Worm (Caenorhabditis elegans) whole organism, L1 larva: ENCODE measurements around the gene lgc-30.

Source experiments
- C34B4.2 ChIP-seq: sonication (generic microtip); optimal IDR thresholded peaks from 2 replicates; lab custom pipeline; 2017; ENCODE audit warnings: mild to moderate bottlenecking, missing genetic modification characterization, missing compliant biosample characterization
- ceh-63 ChIP-seq: fragments of 200-800 bp; sonication (Bioruptor generic); optimal IDR thresholded peaks from 2 replicates; lab custom pipeline; 2018; ENCODE audit warnings: mild to moderate bottlenecking, missing genetic modification characterization, missing compliant biosample characterization
- ceh-8 ChIP-seq: fragments of 200-800 bp; sonication (Bioruptor generic); optimal IDR thresholded peaks from 2 replicates; lab custom pipeline; 2018; ENCODE audit warnings: mild to moderate bottlenecking, missing genetic modification characterization, moderate library complexity, missing compliant biosample characterization
- ceh-90 ChIP-seq: sonication (generic microtip); optimal IDR thresholded peaks from 2 replicates; lab custom pipeline; 2016; ENCODE audit warnings: missing genetic modification characterization, missing compliant biosample characterization
- ces-1 ChIP-seq: fragments of 150-350 bp; optimal IDR thresholded peaks from 2 replicates; lab custom pipeline; 2014; ENCODE audit warnings: missing biosample characterization, missing genetic modification reagents, missing genetic modification characterization
- elt-2 ChIP-seq: sonication (generic microtip); optimal IDR thresholded peaks from 2 replicates; lab custom pipeline; 2016; ENCODE audit warnings: missing genetic modification characterization, mild to moderate bottlenecking, inconsistent platforms, missing compliant biosample characterization, missing genetic modification reagents
- elt-3 ChIP-seq, 6 experiments: fragments of 150-350 bp in 1 of 6; sonication (generic microtip); optimal IDR thresholded peaks; 2 replicates each; lab custom pipeline; 2017 to 2018; ENCODE audit warnings: missing biosample characterization in 6 of 6, missing genetic modification characterization in 6 of 6, inconsistent platforms in 1 of 6
- ets-5 ChIP-seq: fragments of 200-800 bp; sonication (Bioruptor generic); IDR thresholded peaks from 2 replicates; pipeline ENCODE4 v1.3.6; 2022; ENCODE audit warnings: missing genetic modification characterization, missing compliant biosample characterization
- fkh-8 ChIP-seq: sonication (generic microtip); optimal IDR thresholded peaks from 2 replicates; lab custom pipeline; 2016; ENCODE audit warnings: mild to moderate bottlenecking, missing genetic modification characterization, missing compliant biosample characterization
- grh-1 ChIP-seq: fragments of 200-800 bp; sonication (Bioruptor generic); IDR thresholded peaks from 2 replicates; pipeline ENCODE4 v1.3.6; 2022; ENCODE audit warnings: missing genetic modification reagents, missing genetic modification characterization, missing compliant biosample characterization
- hlh-4 ChIP-seq: sonication (generic microtip); optimal IDR thresholded peaks from 2 replicates; lab custom pipeline; 2016; ENCODE audit warnings: mild to moderate bottlenecking, missing genetic modification characterization, missing compliant biosample characterization
- hpl-2 ChIP-seq: fragments of 150-350 bp; optimal IDR thresholded peaks from 2 replicates; lab custom pipeline; 2014; ENCODE audit warnings: missing biosample characterization, missing genetic modification reagents, missing genetic modification characterization
- irx-1 ChIP-seq: sonication (generic microtip); optimal IDR thresholded peaks from 2 replicates; lab custom pipeline; 2016; ENCODE audit warnings: missing genetic modification characterization, missing compliant biosample characterization
- lin-13 ChIP-seq: fragments of 150-350 bp; optimal IDR thresholded peaks from 2 replicates; lab custom pipeline; 2014; ENCODE audit warnings: missing biosample characterization, missing genetic modification reagents, missing genetic modification characterization
- lin-14 ChIP-seq: fragments of 200-800 bp; sonication (Bioruptor generic); optimal IDR thresholded peaks from 2 replicates; lab custom pipeline; 2018; ENCODE audit warnings: mild to moderate bottlenecking, missing genetic modification characterization, moderate library complexity, missing compliant biosample characterization
- lin-35 ChIP-seq, 2 experiments: fragments of 150-350 bp; optimal IDR thresholded peaks; 2 replicates each; lab custom pipeline; 2014; ENCODE audit warnings: missing biosample characterization in 2 of 2, missing genetic modification characterization in 2 of 2, missing genetic modification reagents in 2 of 2
- lsy-2 ChIP-seq, 2 experiments: fragments of 150-350 bp; optimal IDR thresholded peaks; 2 replicates each; lab custom pipeline; 2014; ENCODE audit warnings: missing biosample characterization in 2 of 2, missing genetic modification characterization in 2 of 2
- mef-2 ChIP-seq: fragments of 150-350 bp; optimal IDR thresholded peaks from 2 replicates; lab custom pipeline; 2014; ENCODE audit warnings: missing biosample characterization, missing genetic modification characterization
- nhr-11 ChIP-seq: fragments of 150-350 bp; optimal IDR thresholded peaks from 2 replicates; lab custom pipeline; 2014; ENCODE audit warnings: missing biosample characterization, missing genetic modification characterization
- nhr-12 ChIP-seq: sonication (generic microtip); optimal IDR thresholded peaks from 2 replicates; lab custom pipeline; 2017; ENCODE audit warnings: missing biosample characterization, missing genetic modification characterization
- nhr-19 ChIP-seq: fragments of 200-800 bp; sonication (Bioruptor generic); conservative IDR thresholded peaks from 2 replicates; pipeline ENCODE4 v1.3.6; 2022; ENCODE audit warnings: missing genetic modification characterization, missing compliant biosample characterization
- pag-3 ChIP-seq: sonication (generic microtip); optimal IDR thresholded peaks from 2 replicates; lab custom pipeline; 2017; ENCODE audit warnings: missing genetic modification characterization, mild to moderate bottlenecking, missing compliant biosample characterization, antibody characterized with exemption, borderline replicate concordance; ENCODE audit not compliant: insufficient read depth
- pqm-1 ChIP-seq: sonication (generic microtip); optimal IDR thresholded peaks from 3 replicates; lab custom pipeline; 2017; ENCODE audit warnings: missing biosample characterization, missing genetic modification characterization
- skn-1 ChIP-seq: fragments of 150-350 bp; optimal IDR thresholded peaks from 2 replicates; lab custom pipeline; 2014; ENCODE audit warnings: missing biosample characterization, missing genetic modification characterization
- snpc-4 ChIP-seq: fragments of 150-350 bp; optimal IDR thresholded peaks from 2 replicates; lab custom pipeline; 2014; ENCODE audit warnings: missing biosample characterization, missing genetic modification characterization
- snu-23 ChIP-seq: sonication (generic microtip); optimal IDR thresholded peaks from 2 replicates; lab custom pipeline; 2016; ENCODE audit warnings: missing genetic modification characterization, missing compliant biosample characterization
- sptf-1 ChIP-seq: fragments of 150-350 bp; optimal IDR thresholded peaks from 2 replicates; lab custom pipeline; 2014; ENCODE audit warnings: missing biosample characterization, missing genetic modification characterization
- tlp-1 ChIP-seq: fragments of 150-350 bp; optimal IDR thresholded peaks from 2 replicates; lab custom pipeline; 2014; ENCODE audit warnings: missing biosample characterization, missing genetic modification characterization
- unc-30 ChIP-seq: sonication (generic microtip); optimal IDR thresholded peaks from 2 replicates; lab custom pipeline; 2017; ENCODE audit warnings: missing biosample characterization, missing genetic modification characterization
- unc-62 ChIP-seq: fragments of 150-350 bp; optimal IDR thresholded peaks from 2 replicates; lab custom pipeline; 2014; ENCODE audit warnings: missing biosample characterization, missing genetic modification reagents, missing genetic modification characterization
- unc-86 ChIP-seq: sonication (generic microtip); optimal IDR thresholded peaks from 2 replicates; lab custom pipeline; 2016; ENCODE audit warnings: missing genetic modification characterization, missing compliant biosample characterization
- unc-98 ChIP-seq: fragments of 200-800 bp; sonication (Bioruptor generic); IDR thresholded peaks from 2 replicates; pipeline ENCODE4 v1.3.6; 2022; ENCODE audit warnings: missing genetic modification characterization, missing compliant biosample characterization
- vab-15 ChIP-seq: sonication (generic microtip); optimal IDR thresholded peaks from 2 replicates; lab custom pipeline; 2017; ENCODE audit warnings: missing genotype, mild to moderate bottlenecking, missing genetic modification characterization, missing compliant biosample characterization
- xbp-1 ChIP-seq: sonication (generic microtip); optimal IDR thresholded peaks from 2 replicates; lab custom pipeline; 2016; ENCODE audit warnings: missing genetic modification characterization, missing compliant biosample characterization
- ztf-4 ChIP-seq: fragments of 150-350 bp; optimal IDR thresholded peaks from 2 replicates; lab custom pipeline; 2014; ENCODE audit warnings: missing biosample characterization, missing genetic modification characterization

The lgc-30 gene

DNA sequence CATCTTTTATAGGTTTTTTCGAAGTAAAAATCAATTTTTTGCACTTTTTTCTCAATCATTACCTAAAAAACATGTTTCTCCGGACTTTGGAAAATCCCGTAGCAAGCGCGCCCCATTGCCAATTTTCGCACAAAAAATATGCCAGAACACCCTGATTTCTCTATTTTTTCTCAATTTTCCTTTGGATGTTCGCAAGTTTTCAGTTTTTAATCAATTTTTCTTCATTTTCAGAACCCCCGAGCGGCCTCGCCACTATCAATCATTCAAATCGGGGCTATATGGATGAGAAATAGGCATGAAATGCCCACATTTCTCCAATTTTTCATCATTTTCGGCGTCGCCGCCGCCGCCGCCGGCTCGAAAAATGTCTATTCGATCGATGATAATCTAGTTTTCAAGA lies 34.5 kb downstream of the lgc-30 start, which contains the start of gene plx-1:
TSS of gene plx-1 (plus strand) at position 301 of the 400 bp plus-strand sequence.
- TF ChIP-seq lsy-2 (tag; optimal IDR thresholded peaks at IDR 0.05; lab: Kevin White, UChicago) = no peak
- no peak for TF ChIP-seq pqm-1
- TF ChIP-seq unc-62 (GFP tag; lab: Kevin White, UChicago) = no peak
- no peak for TF ChIP-seq unc-86 (tag; lab: Kevin White, UChicago)
- no peak for TF ChIP-seq elt-3 (tag; optimal IDR thresholded peaks at IDR 0.05; lab: Kevin White, UChicago)
- TF ChIP-seq irx-1 = no peak
- TF ChIP-seq hpl-2 = no peak
- no peak for TF ChIP-seq xbp-1 (tag; lab: Kevin White, UChicago)
- TF ChIP-seq, all 84 proteins: peak for 0

DNA sequence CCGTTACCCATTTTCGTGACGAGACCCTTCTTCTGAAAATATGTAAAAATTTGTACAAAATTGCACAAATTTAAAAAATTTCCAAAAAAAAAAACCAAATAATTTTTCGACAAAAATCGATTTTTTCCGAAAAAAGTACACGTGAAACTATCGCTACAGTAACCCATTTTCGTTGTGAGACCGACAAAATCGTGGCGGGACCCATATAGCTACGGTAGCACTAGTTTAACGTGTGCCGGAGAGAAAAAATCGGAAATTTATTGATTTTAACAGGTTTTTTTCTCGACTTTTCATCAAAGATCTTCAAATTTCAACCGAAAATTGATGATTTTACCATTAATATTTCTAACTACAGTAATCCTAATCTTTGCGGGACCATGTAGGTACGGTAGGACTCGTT lies 35.5 kb downstream of the lgc-30 start:
- TF ChIP-seq hpl-2 (no peak), ceh-8 (GFP tag; lab: Kevin White, UChicago) (no peak), C34B4.2 (tag; lab: Kevin White, UChicago) (no peak), grh-1 (GFP tag; lab: Robert Waterston, UW) (no peak), sptf-1 (tag; lab: Kevin White, UChicago) (no peak), nhr-19 (GFP tag; lab: Robert Waterston, UW) (no peak), pag-3 (tag; lab: Kevin White, UChicago) (no peak), lin-14 (GFP tag; lab: Kevin White, UChicago) (no peak), mef-2 (tag; lab: Kevin White, UChicago) (no peak), hlh-4 (tag; lab: Kevin White, UChicago) (no peak), ets-5 (no peak), lin-13 (GFP tag; lab: Kevin White, UChicago) (no peak), tlp-1 (tag; lab: Kevin White, UChicago) (no peak)

DNA sequence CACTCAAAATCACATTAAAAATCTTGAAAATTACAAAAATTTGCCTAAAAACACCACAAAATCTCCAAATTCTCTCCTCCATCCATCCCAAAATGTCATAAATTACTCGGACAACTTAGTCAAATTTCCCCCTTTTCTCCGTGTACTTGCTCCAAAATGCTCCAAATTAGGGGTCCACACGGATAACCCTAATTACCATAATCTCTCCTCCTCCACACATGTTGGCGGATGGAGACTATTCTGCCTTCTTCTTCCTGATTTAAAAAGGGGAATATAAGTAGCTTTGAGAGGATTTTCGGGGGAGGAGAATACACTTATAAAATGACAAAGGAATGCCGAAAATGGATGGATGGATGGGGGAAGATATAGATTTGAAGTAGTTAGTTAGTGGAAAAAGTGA lies 37.2 kb downstream of the lgc-30 start:
- TF ChIP-seq elt-2 (tag; lab: Kevin White, UChicago) (no peak), hpl-2 (no peak), snpc-4 (tag; lab: Kevin White, UChicago) (no peak), vab-15 (no peak), unc-30 (tag; lab: Kevin White, UChicago) (no peak), lin-35 (GFP tag; optimal IDR thresholded peaks at IDR 0.05; lab: Kevin White, UChicago) (no peak), skn-1 (tag; lab: Kevin White, UChicago) (no peak), pqm-1 (no peak), snu-23 (GFP tag; lab: Kevin White, UChicago) (no peak), nhr-12 (tag; lab: Kevin White, UChicago) (no peak), lsy-2 (tag; optimal IDR thresholded peaks at IDR 0.05; lab: Kevin White, UChicago) (no peak), nhr-11 (tag; lab: Kevin White, UChicago) (no peak), elt-3 (tag; optimal IDR thresholded peaks at IDR 0.05; lab: Kevin White, UChicago) (no peak), ceh-63 (GFP tag; lab: Kevin White, UChicago) (no peak), nhr-19 (GFP tag; lab: Robert Waterston, UW) (no peak), ces-1 (GFP tag; lab: Kevin White, UChicago) (no peak), ztf-4 (no peak), ceh-90 (no peak), unc-98 (GFP tag; lab: Robert Waterston, UW) (no peak), fkh-8 (tag; lab: Kevin White, UChicago) (no peak)

DNA sequence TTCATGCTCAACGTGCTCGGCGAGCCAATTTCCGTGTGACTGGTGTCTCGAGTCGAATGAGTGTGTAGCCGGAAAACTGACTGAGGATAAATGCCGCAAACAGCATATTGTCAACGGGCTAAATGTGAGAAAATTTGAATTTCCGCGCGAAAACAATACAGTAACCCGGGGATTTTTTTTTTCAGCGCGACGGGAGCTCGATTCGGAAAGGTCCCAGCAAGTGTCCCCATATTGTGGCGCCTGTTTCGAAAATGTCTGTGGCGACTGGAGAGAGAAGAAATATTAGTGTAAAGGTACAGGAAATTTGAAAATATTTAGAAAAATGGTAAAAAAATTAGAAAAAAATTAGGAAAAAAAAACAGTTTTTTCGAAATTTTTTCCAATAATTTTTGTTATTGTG lies 46.4 kb downstream of the lgc-30 start:
- TF ChIP-seq ceh-8 (GFP tag; lab: Kevin White, UChicago) (no peak), unc-30 (tag; lab: Kevin White, UChicago) (no peak), pag-3 (tag; lab: Kevin White, UChicago) (no peak), unc-98 (GFP tag; lab: Robert Waterston, UW) (no peak)
- TF ChIP-seq, all 84 proteins: peak for 0
